Worm (Caenorhabditis elegans): Measurements from ENCODE around the gene Y6E2A.10.
A peak's percentile ranks its signal among the peaks of the same experiment; 100 is the strongest.
"Not testable (repeated sequence)": the region's sequence is repeated elsewhere in the genome, so short reads cannot be mapped to it uniquely, and the experiment has no call there.

Gene Y6E2A.10

ce11 chrV:15766122-15766594, 35.8 kb upstream of the Y6E2A.10 start, which contains the start of the genes haf-3 and F57A10.2 (continued):
- TF ChIP-seq dpl-1 (GFP tag; optimal IDR thresholded peaks at IDR 0.05) (peak; percentile 99), lsy-2 (tag; optimal IDR thresholded peaks at IDR 0.05) (peak; percentile 94 to 95), isw-1 (GFP tag; IDR thresholded peaks at IDR 0.05) (peak; percentile 91), efl-1 (optimal IDR thresholded peaks at IDR 0.05) (peak; percentile 97 to 99), efl-1 (GFP tag; optimal IDR thresholded peaks at IDR 0.05 in 1 of 2) (peak; percentile 99 to 100), mep-1 (tag; optimal IDR thresholded peaks at IDR 0.05) (peak; percentile 98)

- TF ChIP-seq ceh-88 (GFP tag; IDR thresholded peaks at IDR 0.05), result no peak
- TF ChIP-seq ceh-90 (tag; optimal IDR thresholded peaks at IDR 0.05), result no peak
- TF ChIP-seq lin-13 (GFP tag; optimal IDR thresholded peaks at IDR 0.05), result no peak
- TF ChIP-seq nhr-20 (tag; optimal IDR thresholded peaks at IDR 0.05), result no peak
- TF ChIP-seq nhr-28 (tag; optimal IDR thresholded peaks at IDR 0.05), result no peak
- no peak for TF ChIP-seq F16B12.6 (tag; optimal IDR thresholded peaks at IDR 0.05)
- no peak for TF ChIP-seq pax-3 (tag; optimal IDR thresholded peaks at IDR 0.05)
- no peak for TF ChIP-seq fkh-10 (GFP tag; optimal IDR thresholded peaks at IDR 0.05)
- TF ChIP-seq lsy-2 (tag; optimal IDR thresholded peaks at IDR 0.05), result no peak
- TF ChIP-seq ceh-82 (tag; optimal IDR thresholded peaks at IDR 0.05), result no peak
- no peak for TF ChIP-seq mef-2 (tag; optimal IDR thresholded peaks at IDR 0.05)
- no peak for TF ChIP-seq blmp-1 (tag; optimal IDR thresholded peaks at IDR 0.05)
Measured at ce11 chrV:15758449-15758848, 28.1 kb upstream of the Y6E2A.10 start, which contains the start of gene str-9. TSS of gene str-9 (plus strand) at chrV:15758749.

DNA sequence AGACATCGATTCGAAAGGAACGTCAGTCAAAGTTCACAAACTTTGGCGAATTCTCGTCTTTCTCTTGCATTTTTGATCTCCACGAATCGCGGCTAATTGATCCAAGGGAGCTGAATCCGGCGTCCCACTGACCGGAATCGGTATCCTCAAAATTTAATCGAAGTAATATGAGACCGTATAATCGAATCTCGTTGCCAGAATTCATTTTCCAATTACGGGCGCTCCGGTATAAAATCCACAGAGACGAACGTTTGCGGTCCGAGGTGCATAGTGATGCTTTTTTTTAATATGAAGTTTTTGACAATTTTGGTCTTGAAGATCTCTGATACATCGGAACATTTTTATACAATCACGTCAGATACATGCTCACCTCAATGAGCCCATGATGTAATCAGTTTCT, 27.3 kb upstream of the Y6E2A.10 start:
- no peak for TF ChIP-seq irx-1 (tag; optimal IDR thresholded peaks at IDR 0.05)
- no peak for TF ChIP-seq hlh-17 (GFP tag; optimal IDR thresholded peaks at IDR 0.05; ENCODE audit: borderline replicate concordance)
- TF ChIP-seq nhr-77 (tag; optimal IDR thresholded peaks at IDR 0.05), result no peak
- TF ChIP-seq F16B12.6 (tag; optimal IDR thresholded peaks at IDR 0.05), result no peak
- TF ChIP-seq pag-3 (tag; optimal IDR thresholded peaks at IDR 0.05; ENCODE audit: borderline replicate concordance, insufficient read depth), result no peak
- TF ChIP-seq fos-1 (tag; optimal IDR thresholded peaks at IDR 0.05), result no peak
- no peak for TF ChIP-seq xbp-1 (tag; optimal IDR thresholded peaks at IDR 0.05)
- TF ChIP-seq alr-1 (tag; optimal IDR thresholded peaks at IDR 0.05; ENCODE audit: borderline replicate concordance), result no peak

- TF ChIP-seq ceh-82, rnt-1, dsc-1 (tag; optimal IDR thresholded peaks at IDR 0.05): not testable (repeated sequence)
Measured at ce11 chrV:15754731-15755130, 24.4 kb upstream of the Y6E2A.10 start, which contains the start of gene str-8. TSS of gene str-8 (plus strand) at chrV:15755031.

- not testable (repeated sequence) for TF ChIP-seq fos-1 (tag; optimal IDR thresholded peaks at IDR 0.05); pag-3 (tag; optimal IDR thresholded peaks at IDR 0.05; ENCODE audit: borderline replicate concordance, insufficient read depth); C04F5.9 (tag; optimal IDR thresholded peaks at IDR 0.05)
Measured at ce11 chrV:15752941-15753340, 22.6 kb upstream of the Y6E2A.10 start, which contains the start of gene str-5. TSS of gene str-5 (plus strand) at chrV:15753241.

DNA sequence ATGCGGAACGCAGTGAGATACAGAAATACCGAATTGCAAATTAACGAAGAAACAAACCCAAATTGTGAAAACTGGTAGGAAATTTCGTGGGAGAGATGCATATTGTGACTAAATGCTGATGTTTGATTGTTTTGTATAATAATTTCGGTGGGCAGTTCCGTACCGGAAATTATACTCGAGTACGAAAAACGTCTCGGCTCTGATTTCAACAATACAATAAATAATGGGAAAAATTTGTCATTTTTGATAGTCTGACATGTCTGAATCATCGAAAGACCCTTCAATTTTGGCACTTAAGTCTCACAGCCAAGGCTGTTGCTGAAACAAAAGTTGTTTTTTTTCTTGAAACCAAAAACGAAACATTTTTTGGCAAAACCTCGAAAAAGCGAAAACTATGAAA, 21.7 kb upstream of the Y6E2A.10 start, which contains the start of gene str-43:
TSS of gene str-43 (minus strand) at position 101 of the 400 bp plus-strand sequence.
- TF ChIP-seq egl-13 (tag; optimal IDR thresholded peaks at IDR 0.05), result no peak
- no peak for TF ChIP-seq dpl-1 (GFP tag; optimal IDR thresholded peaks at IDR 0.05)
- no peak for TF ChIP-seq lin-39 (tag; optimal IDR thresholded peaks at IDR 0.05)
- TF ChIP-seq lin-15B (tag; optimal IDR thresholded peaks at IDR 0.05), result no peak

ce11 chrV:15750130-15750529, 19.8 kb upstream of the Y6E2A.10 start, which contains the start of gene str-6:
TSS of gene str-6 (minus strand) at chrV:15750230.
- no peak for TF ChIP-seq alr-1 (tag; optimal IDR thresholded peaks at IDR 0.05; ENCODE audit: borderline replicate concordance)
- no peak for TF ChIP-seq ceh-90 (tag; optimal IDR thresholded peaks at IDR 0.05)
- no peak for TF ChIP-seq rnt-1 (tag; optimal IDR thresholded peaks at IDR 0.05)
- TF ChIP-seq elt-2 (tag; optimal IDR thresholded peaks at IDR 0.05), result no peak
- TF ChIP-seq nhr-84 (tag; optimal IDR thresholded peaks at IDR 0.05), result no peak
- no peak for TF ChIP-seq hlh-4 (tag; optimal IDR thresholded peaks at IDR 0.05)
- no peak for TF ChIP-seq nhr-28 (tag; optimal IDR thresholded peaks at IDR 0.05)
- no peak for TF ChIP-seq dpl-1 (GFP tag; optimal IDR thresholded peaks at IDR 0.05)
- TF ChIP-seq hlh-17 (GFP tag; optimal IDR thresholded peaks at IDR 0.05; ENCODE audit: borderline replicate concordance), result no peak
- TF ChIP-seq lin-39 (tag; optimal IDR thresholded peaks at IDR 0.05), result no peak
- TF ChIP-seq unc-62 (GFP tag; optimal IDR thresholded peaks at IDR 0.05), result no peak
- no peak for TF ChIP-seq fkh-8 (tag; optimal IDR thresholded peaks at IDR 0.05)
- TF ChIP-seq lin-15B (tag; optimal IDR thresholded peaks at IDR 0.05), result no peak
- no peak for TF ChIP-seq nhr-237 (tag; optimal IDR thresholded peaks at IDR 0.05)
